Fruit fly (Drosophila melanogaster): Measurements from ENCODE around the gene CG1896.

CG1896 gene

DNA sequence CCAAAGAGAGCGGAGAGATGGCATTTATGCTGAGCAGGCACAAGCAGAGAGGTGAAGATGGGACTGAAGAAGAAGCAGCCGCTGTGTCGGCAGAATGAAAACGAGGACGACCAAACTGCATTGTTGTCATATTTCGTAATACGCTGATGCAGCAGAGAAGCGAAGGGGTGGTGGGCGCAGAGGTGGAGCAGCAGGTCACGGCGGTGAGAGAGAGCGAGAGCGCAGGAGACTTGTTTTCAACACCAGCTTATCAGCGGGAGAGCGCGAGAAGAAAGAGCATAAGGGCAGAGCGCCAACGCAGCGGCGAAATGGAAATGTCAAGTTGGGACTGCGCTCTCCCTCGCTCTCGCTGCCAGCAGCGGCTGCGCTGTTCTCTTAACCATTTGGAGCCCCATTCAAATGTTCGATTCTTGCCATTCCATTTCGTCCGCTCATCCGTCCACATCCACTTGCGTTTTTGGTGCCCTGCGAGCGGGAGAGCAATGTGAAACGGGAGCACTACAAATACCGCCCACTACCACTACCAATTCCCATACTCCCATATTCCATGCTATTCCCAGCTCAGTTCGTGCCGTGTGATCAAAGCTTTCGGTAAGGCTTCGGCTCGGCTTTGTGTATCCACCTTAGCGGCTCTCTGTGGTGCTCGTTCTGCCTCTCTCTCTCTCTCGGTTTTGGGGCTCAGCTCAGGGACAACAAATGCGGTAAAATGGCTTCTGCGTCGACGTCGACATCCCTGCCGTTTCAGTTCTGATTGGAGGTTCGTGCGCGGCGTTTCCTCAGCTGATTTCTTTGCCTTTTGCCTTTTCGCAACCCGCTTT lies 30.6 kb upstream of the CG1896 start, which contains the start of gene ttk:
Gene ttk (plus strand): TSS at position 562 of the 818 bp plus-strand sequence.
- TF ChIP-seq CG8478 (optimal IDR thresholded peaks at IDR 0.05): no peak
- TF ChIP-seq CTCF (optimal IDR thresholded peaks at IDR 0.05): no peak

DNA sequence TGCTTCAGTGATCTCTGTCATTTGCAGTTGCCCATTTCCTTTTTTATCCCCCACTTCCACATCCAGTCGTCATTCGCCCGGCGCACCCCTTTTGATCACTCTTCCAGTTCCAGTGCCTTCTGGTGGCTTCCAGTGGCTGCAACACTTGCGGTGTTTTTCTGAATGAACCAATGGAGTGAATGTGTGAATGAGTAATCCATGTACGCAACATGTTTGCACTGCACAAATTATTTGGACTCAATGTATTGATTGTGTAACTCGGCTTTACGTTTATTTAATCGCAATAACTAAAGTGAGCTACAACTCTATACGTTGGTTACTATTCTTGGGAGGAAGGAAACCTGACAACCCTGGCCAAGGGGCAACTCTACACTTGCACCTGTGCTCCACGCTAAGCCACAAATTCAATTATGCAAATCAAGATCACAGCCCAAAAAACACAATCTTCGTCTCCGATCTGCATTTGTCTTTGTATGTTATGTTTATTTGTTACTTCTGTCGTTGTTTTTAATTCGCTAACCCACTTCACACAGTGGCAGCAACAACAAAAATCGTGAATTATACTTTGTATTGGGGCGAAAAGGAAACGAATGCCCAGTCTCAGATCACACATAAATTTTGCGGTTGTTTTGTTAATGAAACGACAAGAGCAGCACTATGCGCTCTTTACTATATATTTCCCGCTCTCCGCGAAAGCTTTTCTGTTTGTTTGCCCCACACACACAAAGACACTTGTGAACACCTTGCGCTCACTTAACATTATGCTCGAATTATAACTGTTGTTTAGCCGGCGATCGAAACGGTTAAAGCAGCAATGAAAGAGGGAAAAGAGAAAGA lies 29.0 kb upstream of the CG1896 start:
- TF ChIP-seq CG8478 (optimal IDR thresholded peaks at IDR 0.05) (no peak), CTCF (optimal IDR thresholded peaks at IDR 0.05) (no peak)

DNA sequence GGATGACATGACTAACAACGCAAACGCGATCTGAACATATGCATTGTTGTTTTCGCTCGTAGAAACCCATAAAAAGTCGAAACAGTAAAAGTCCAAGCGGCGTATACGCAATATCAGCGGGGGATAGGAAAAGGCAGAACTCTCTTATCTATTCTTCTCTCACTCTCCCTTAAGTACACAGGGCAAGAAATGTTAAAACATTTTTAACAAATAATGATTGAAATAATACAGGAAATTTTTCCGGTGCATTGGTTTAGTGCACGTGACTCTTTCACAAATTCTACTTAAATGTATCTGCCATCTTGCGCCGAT lies 28.4 kb upstream of the CG1896 start:
- no peak for TF ChIP-seq CG8478 (optimal IDR thresholded peaks at IDR 0.05)

DNA sequence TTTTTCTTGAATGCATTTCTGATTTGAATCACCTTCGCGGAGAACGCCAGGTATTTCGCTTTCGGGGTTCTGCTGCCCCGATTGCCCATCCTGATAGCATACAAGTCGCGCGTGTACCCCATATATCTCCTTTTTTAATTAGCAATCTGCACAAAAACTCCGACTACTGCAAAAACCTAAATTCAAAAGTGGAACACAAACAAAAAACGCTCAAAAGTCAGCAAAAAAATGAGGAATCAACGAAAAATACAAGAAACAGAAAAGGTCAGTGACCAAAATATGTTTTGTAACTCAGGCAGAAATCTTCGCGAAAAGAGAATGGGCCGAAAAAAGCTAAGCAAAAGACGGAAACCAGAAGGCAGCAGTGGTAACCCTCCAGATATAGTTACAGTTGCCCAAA lies 27.8 kb upstream of the CG1896 start:
- TF ChIP-seq CTCF (optimal IDR thresholded peaks at IDR 0.05) (no peak), CG8478 (optimal IDR thresholded peaks at IDR 0.05) (no peak)

DNA sequence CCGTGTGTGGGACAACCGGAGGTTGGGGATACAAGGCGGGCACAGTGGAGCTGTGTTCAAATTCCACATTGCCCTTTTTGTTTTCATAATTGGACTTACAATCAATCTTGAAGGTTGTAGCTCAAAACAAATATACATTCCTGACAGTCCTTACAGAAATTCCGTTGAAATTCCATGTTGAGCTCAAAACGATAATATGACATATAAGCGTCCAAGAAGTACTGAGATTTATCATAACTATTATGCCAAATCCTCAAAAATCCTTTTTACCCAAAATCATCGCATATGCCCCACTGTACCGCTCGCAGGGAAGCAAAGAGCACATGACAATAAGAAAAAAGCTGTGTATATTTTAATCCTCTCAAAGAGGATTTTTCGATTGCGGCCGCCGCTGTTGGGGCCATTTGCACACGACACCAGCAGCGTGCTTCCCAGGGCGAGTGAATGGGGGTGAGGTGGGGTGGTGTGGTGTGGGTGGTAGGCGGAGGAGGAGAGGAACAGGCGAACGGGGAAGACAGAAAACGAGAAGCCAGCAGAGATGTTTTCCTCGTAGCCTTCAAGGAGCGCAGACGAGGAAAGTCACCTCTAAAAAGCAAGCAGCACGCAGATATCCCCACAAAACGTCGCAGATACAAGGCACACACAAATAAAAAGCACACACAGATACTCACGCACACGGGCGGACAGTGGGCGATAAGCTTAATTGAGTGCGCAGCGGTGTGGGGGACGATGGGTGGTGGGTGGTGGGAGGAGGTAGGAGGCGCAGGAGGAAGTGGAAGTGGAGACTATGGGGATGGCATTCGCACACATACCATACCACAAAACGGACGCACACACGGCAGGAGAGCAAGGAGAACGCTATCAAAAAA lies 26.5 kb upstream of the CG1896 start:
- no peak for TF ChIP-seq CTCF (optimal IDR thresholded peaks at IDR 0.05)

DNA sequence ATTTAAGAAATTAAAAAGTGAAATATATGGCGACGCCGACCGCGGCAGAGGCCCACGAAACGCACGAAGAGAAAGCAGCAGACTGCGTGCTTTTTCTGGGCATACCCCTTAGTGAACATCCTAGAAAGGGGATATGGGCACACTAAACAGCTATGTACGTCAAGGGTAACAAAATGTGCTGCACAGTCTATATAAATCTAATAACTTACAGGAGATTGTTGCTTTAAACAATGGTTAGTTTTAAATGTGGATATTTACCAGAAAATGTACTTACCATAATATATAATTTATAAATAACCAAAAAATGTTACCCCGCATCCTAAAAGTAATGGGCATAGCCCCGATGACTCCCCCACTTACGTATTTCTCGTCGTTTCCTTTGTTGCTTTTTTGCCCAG lies 25.9 kb upstream of the CG1896 start:
- no peak for TF ChIP-seq CTCF (optimal IDR thresholded peaks at IDR 0.05)
- TF ChIP-seq CG8478 (optimal IDR thresholded peaks at IDR 0.05): no peak

DNA sequence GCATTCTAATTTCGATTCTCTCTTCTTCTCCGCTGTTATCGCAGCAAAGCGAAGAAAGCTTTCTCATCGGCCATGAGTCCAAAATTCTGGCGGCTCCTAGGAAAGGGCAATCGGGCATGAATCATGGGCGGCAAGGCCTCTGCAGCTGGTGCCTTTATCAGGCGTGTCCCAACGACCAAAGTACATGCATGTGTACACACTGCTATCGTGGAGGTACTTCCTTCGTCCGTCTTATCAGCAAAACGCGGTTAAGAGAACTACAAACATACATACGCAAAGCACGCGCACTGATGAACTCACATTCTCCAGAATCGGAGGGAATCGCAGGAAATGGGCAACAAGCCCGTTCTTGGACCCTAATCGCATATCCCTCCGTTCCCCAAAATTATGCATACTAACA lies 25.1 kb upstream of the CG1896 start:
- no peak for TF ChIP-seq CTCF (optimal IDR thresholded peaks at IDR 0.05)
- TF ChIP-seq CG8478 (optimal IDR thresholded peaks at IDR 0.05): no peak

DNA sequence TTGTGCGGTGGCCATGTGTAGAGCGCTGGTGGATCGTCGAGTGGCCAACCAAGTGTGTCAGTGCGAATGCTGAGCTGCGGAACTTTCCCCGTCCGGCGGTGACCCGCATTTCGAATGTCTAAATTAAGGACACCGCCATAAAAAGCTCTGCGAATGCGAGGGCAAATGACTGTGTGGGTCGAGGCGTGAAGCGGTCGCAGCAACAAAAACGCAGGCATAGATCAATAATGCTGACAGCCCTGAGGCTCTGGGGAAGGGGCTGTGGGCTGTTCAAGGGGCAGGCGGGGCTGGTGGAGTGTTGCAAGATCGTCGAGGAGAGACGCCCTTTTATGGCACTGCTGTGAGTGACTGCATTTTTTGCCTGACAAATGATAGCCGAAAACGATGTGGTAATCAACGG lies 24.6 kb upstream of the CG1896 start:
- TF ChIP-seq CTCF (optimal IDR thresholded peaks at IDR 0.05) (no peak), CG8478 (optimal IDR thresholded peaks at IDR 0.05) (no peak)

DNA sequence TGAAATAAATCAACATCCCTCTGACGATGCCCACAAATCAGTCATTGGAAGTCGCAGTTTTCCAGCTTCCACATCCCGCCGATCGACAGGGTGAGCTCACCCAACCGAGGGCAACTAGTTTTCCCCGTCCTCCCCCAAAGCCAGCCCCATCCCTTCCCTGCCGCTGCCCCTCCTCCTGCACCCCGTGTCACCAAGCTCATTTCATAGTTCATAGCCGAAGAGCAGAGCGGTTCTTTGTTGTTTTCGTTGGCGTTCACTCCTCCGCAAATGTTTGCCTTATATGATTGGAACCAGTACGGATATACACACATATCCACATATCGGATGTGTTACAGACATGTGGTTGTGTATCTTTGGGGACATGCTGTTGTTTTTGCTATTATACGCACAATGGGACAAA lies 24.0 kb upstream of the CG1896 start:
- TF ChIP-seq CTCF (optimal IDR thresholded peaks at IDR 0.05): no peak
- TF ChIP-seq CG8478 (optimal IDR thresholded peaks at IDR 0.05): no peak

DNA sequence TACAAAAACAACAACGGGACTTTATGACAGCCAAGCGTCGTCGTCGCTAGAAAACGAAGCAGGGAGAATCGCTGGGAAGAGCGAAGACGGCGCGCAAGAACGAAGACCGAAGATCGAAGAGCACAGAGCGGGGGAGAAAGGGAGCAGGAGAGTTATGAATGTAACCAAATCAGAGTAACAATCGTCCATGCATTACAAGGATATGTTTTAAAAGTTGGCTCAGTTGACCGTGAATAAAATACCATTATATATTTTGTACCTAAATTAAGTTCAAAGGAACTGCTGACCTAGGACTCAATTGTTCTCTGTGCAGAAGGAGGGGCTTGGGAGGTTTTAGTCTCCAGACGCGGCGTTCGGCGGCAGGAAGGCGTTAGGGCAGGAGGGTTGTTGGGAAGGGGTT lies 22.6 kb upstream of the CG1896 start:
- no peak for TF ChIP-seq CTCF (optimal IDR thresholded peaks at IDR 0.05)
- no peak for TF ChIP-seq CG8478 (optimal IDR thresholded peaks at IDR 0.05)

DNA sequence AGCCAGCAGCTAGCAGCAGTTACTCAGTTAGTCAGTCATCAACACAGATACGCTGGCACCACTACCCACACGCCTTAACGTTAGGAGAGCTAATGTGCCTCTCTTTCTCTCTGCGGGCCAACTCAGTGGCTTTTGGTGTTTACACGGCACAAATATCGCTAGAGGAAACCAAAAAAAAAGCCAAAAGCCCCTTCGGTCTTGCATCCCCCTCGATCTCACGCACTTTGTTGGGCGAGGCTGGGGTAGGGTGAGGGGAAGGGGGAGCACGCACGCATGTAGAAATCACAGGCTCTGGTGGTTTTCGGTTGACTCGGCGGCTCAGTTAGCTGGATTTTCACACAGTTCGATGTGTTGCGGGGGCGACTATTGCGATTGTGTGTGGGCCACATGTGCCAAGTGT lies 22.1 kb upstream of the CG1896 start:
- TF ChIP-seq CTCF (optimal IDR thresholded peaks at IDR 0.05) (no peak), CG8478 (optimal IDR thresholded peaks at IDR 0.05) (no peak)

DNA sequence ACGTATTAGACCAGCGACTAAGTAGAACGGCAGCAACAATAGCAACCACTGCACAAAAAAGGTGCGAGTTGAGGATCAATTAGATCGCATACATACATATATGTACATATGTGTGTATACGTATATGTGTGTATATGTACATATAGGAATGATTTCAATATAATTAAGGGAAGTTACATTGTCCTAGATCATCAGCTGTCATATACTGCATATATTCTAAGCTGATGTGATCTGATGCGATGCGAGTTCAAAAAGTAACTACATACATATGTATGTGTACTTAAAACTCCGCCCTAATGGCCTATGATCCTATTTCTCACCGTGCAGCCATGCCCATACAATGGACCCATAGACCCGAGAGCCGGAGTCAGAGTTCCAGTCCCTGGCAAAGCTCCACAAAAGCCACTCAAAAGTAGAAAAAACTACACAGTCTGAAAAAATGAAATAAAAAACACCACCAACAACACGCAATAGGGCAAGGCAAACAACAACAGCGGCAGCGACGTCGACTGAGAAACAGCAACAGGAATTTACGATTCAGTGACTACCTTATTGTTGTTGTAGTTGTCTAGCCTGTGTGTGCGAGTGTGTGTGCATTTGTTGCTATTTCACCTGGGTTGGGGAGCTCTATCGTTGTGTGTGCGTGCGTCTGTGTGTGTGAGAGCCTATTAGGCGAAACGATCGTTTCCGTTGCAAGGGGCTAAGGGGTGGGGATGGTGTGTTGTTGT lies 20.7 kb upstream of the CG1896 start:
- TF ChIP-seq CG8478 (optimal IDR thresholded peaks at IDR 0.05) (no peak), CTCF (optimal IDR thresholded peaks at IDR 0.05) (no peak)

DNA sequence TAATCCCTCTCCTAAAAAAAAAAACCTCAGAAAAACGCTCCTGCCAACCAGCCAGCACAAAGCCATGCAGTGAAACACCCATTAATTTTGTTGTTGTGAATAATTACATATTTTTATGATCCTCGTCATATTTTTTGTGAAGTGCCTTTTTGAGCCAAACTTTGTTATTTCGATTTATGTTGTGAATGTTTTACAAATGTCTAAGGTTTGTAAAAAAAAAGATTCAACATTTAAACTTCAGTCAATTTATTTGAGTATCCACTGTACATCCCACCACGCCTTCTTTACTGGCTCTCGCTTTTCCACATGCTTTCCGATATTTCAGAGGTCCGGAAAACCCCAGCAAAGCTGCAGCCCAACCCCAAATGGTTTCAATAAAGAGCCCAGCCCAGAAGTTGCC lies 19.9 kb upstream of the CG1896 start:
- no peak for TF ChIP-seq CTCF (optimal IDR thresholded peaks at IDR 0.05)
- TF ChIP-seq CG8478 (optimal IDR thresholded peaks at IDR 0.05): no peak

DNA sequence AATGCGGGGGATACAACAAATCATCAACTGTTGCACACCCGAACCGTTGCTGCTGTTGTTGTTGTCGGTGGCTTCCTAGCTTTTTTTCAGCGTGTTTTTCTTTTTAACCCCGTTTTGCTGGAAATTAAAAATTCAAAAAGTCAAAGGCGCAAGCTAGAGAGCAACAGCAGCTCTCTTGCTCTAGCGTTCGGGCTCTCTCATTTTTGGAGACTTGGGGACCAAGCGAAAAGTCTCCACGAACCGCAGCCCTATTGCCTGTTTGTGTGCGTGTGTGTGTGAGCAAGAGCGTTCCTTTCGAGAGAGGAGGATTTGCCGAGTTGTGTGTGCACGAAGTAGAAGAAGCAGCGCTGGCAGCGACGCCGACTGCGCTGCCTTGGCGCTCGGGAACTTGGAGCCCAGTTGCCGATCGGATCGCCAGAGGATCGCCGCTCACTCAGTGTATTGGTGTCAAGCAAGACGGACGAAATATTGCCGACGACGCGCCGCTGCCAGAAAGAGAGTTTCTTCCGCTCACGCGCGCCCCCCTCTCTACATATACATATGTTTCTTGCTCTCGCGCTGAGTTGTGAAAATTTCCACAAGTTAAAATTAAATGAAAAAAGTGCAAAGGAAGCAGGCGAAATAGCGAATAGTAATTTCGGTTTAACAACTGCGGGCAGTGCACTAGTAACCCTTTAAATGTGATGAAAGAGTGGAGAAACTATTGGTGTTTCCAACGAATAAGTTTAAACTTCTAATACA lies 19.3 kb upstream of the CG1896 start:
- TF ChIP-seq CTCF (optimal IDR thresholded peaks at IDR 0.05) (no peak), CG8478 (optimal IDR thresholded peaks at IDR 0.05) (no peak)
